Fruit fly (Drosophila melanogaster) whole organism, adult: Measurements from ENCODE around the gene RIOK2.
A peak's percentile ranks its signal among the peaks of the same experiment; 100 is the strongest.

Experiments
- CG11617 ChIP-seq: fragments of 200-800 bp; sonication (Bioruptor generic); optimal IDR thresholded peaks from 2 replicates; lab custom pipeline; 2017; ENCODE audit warnings: mild to moderate bottlenecking, missing biosample characterization, missing genetic modification reagents, missing genetic modification characterization
- CG12768 ChIP-seq: fragments of 200-800 bp; sonication (Bioruptor generic); optimal IDR thresholded peaks from 2 replicates; lab custom pipeline; 2017; ENCODE audit warnings: missing biosample characterization, missing genetic modification characterization, mild to moderate bottlenecking, moderate library complexity, missing genetic modification reagents
- CG33017 ChIP-seq: fragments of 200-800 bp; sonication (Bioruptor generic); optimal IDR thresholded peaks from 2 replicates; lab custom pipeline; 2018; ENCODE audit warnings: missing biosample characterization, mild to moderate bottlenecking, missing genetic modification characterization, moderate library complexity
- CG5204 ChIP-seq: fragments of 200-800 bp; sonication (Bioruptor generic); optimal IDR thresholded peaks from 2 replicates; lab custom pipeline; 2016; ENCODE audit warnings: missing biosample characterization, missing genetic modification characterization
- CG7101 ChIP-seq: fragments of 200-800 bp; sonication (Bioruptor generic); optimal IDR thresholded peaks from 2 replicates; lab custom pipeline; 2018; ENCODE audit warnings: missing biosample characterization, mild to moderate bottlenecking, missing genetic modification characterization, moderate library complexity
- Hr96 ChIP-seq: fragments of 200-800 bp; sonication (Bioruptor generic); optimal IDR thresholded peaks from 2 replicates; lab custom pipeline; 2016; ENCODE audit warnings: missing biosample characterization, missing genetic modification characterization
- Mnt ChIP-seq: fragments of 200-800 bp; sonication (Bioruptor generic); optimal IDR thresholded peaks from 2 replicates; lab custom pipeline; 2016; ENCODE audit warnings: missing biosample characterization, mild to moderate bottlenecking, missing genetic modification characterization
- bab1 ChIP-seq: fragments of 200-800 bp; sonication (Bioruptor generic); optimal IDR thresholded peaks from 3 replicates; lab custom pipeline; 2019; ENCODE audit warnings: missing biosample characterization, mild to moderate bottlenecking, missing genetic modification characterization, moderate library complexity
- cic ChIP-seq: fragments of 200-800 bp; sonication (Bioruptor generic); optimal IDR thresholded peaks from 2 replicates; lab custom pipeline; 2017; ENCODE audit warnings: missing biosample characterization, mild to moderate bottlenecking, missing genetic modification characterization, moderate library complexity
- cnc ChIP-seq, 2 experiments: fragments of >200 bp; optimal IDR thresholded peaks; 2 replicates each; lab custom pipeline; 2017
- kay ChIP-seq: fragments of 200-800 bp; sonication (Bioruptor generic); peaks from one replicate; lab custom pipeline; 2016; ENCODE audit warnings: missing biosample characterization, missing genetic modification characterization, borderline replicate concordance
- ovo ChIP-seq: fragments of 200-800 bp; sonication (Bioruptor generic); optimal IDR thresholded peaks from 2 replicates; lab custom pipeline; 2016; ENCODE audit warnings: missing biosample characterization, missing genetic modification characterization
- tj ChIP-seq: fragments of 200-800 bp; sonication (Bioruptor generic); optimal IDR thresholded peaks from 3 replicates; lab custom pipeline; 2017; ENCODE audit warnings: missing biosample characterization, mild to moderate bottlenecking, missing genetic modification characterization, moderate library complexity
- toe ChIP-seq: fragments of 200-800 bp; sonication (Bioruptor generic); optimal IDR thresholded peaks from 2 replicates; lab custom pipeline; 2016; ENCODE audit warnings: missing biosample characterization, missing genetic modification characterization

- TF ChIP-seq cnc (optimal IDR thresholded peaks at IDR 0.05; lab: Kevin White, UChicago) (peak; percentile 20 to 70), toe (GFP tag; lab: Kevin White, UChicago) (no peak), bab1 (peak; percentile 43), CG33017 (tag; lab: Kevin White, UChicago) (no peak), CG12768 (no peak), ovo (GFP tag; lab: Kevin White, UChicago) (peak; percentile 4), kay (GFP tag; lab: Kevin White, UChicago) (no peak), Mnt (GFP tag; lab: Kevin White, UChicago) (peak; percentile 49), Hr96 (GFP tag; lab: Kevin White, UChicago) (no peak), CG7101 (tag; lab: Kevin White, UChicago) (peak; percentile 28), CG11617 (GFP tag; lab: Kevin White, UChicago) (peak; percentile 30), tj (GFP tag; lab: Kevin White, UChicago) (peak; percentile 98), CG5204 (GFP tag; lab: Kevin White, UChicago) (no peak), cic (GFP tag; lab: Kevin White, UChicago) (no peak)
These were observed 16.2 kb upstream of the RIOK2 start, which contains the start of gene Nup358 for dm6 chr3R:25249145-25250141.
